Fruit fly (Drosophila melanogaster) whole organism, prepupa: ENCODE measurements around the gene Col4a1.

Experiments
- Blimp-1 ChIP-seq: fragments of 200-800 bp; sonication (Bioruptor generic); optimal IDR thresholded peaks from 3 replicates; lab custom pipeline; 2017; ENCODE audit warnings: missing biosample characterization, missing genetic modification characterization, mild to moderate bottlenecking, moderate library complexity, missing genetic modification reagents
- CG10631 ChIP-seq: fragments of 200-800 bp; sonication (Bioruptor generic); optimal IDR thresholded peaks from 2 replicates; lab custom pipeline; 2016; ENCODE audit warnings: missing biosample characterization, missing genetic modification characterization
- CG10669 ChIP-seq: fragments of 200-800 bp; sonication (Bioruptor generic); optimal IDR thresholded peaks from 3 replicates; lab custom pipeline; 2018; ENCODE audit warnings: missing biosample characterization, mild to moderate bottlenecking, missing genetic modification characterization, moderate library complexity
- CG11294 ChIP-seq: fragments of 200-800 bp; sonication (Bioruptor generic); IDR thresholded peaks from 2 replicates; pipeline ENCODE4 v1.3.6; 2022; ENCODE audit warnings: missing biosample characterization, missing genetic modification characterization
- CG15336 ChIP-seq: fragments of 200-800 bp; sonication (Bioruptor generic); IDR thresholded peaks from 2 replicates; pipeline ENCODE4 v1.3.6; 2022; ENCODE audit warnings: missing biosample characterization, missing genetic modification characterization
- CG1621 ChIP-seq: fragments of 200-800 bp; sonication (Bioruptor generic); optimal IDR thresholded peaks from 3 replicates; lab custom pipeline; 2018; ENCODE audit warnings: missing biosample characterization, mild to moderate bottlenecking, missing genetic modification characterization
- CG16779 ChIP-seq: fragments of 200-800 bp; sonication (Bioruptor generic); optimal IDR thresholded peaks from 3 replicates; lab custom pipeline; 2017; ENCODE audit warnings: missing biosample characterization, mild to moderate bottlenecking, missing genetic modification characterization
- CG3032 ChIP-seq: fragments of 200-800 bp; optimal IDR thresholded peaks from 2 replicates; lab custom pipeline; 2019; ENCODE audit warnings: missing biosample characterization, mild to moderate bottlenecking, missing genetic modification characterization, moderate library complexity
- CG31627 ChIP-seq: fragments of 200-800 bp; sonication (Bioruptor generic); optimal IDR thresholded peaks from 3 replicates; lab custom pipeline; 2016; ENCODE audit warnings: missing biosample characterization, missing genetic modification characterization
- CG32006 ChIP-seq: fragments of 200-800 bp; sonication (Bioruptor generic); optimal IDR thresholded peaks from 3 replicates; lab custom pipeline; 2017; ENCODE audit warnings: missing biosample characterization, mild to moderate bottlenecking, missing genetic modification characterization
- CG34406 ChIP-seq: fragments of 200-800 bp; sonication (Bioruptor generic); optimal IDR thresholded peaks from 3 replicates; lab custom pipeline; 2016; ENCODE audit warnings: missing biosample characterization, missing genetic modification characterization
- CG3919 ChIP-seq: fragments of 200-800 bp; sonication (Bioruptor generic); optimal IDR thresholded peaks from 3 replicates; lab custom pipeline; 2016; ENCODE audit warnings: missing biosample characterization, missing genetic modification characterization
- CG4318 ChIP-seq: fragments of 200-800 bp; sonication (Bioruptor generic); optimal IDR thresholded peaks from 3 replicates; lab custom pipeline; 2017; ENCODE audit warnings: missing biosample characterization, mild to moderate bottlenecking, missing genetic modification characterization
- CG6163 ChIP-seq: fragments of 200-800 bp; sonication (Bioruptor generic); IDR thresholded peaks from 3 replicates; pipeline ENCODE4 v1.3.6; 2022; ENCODE audit warnings: missing biosample characterization, missing genetic modification characterization
- CG6276 ChIP-seq: fragments of 200-800 bp; sonication (Bioruptor generic); optimal IDR thresholded peaks from 2 replicates; lab custom pipeline; 2017; ENCODE audit warnings: missing biosample characterization, mild to moderate bottlenecking, missing genetic modification characterization
- CG6792 ChIP-seq: fragments of 200-800 bp; sonication (Bioruptor generic); optimal IDR thresholded peaks from 3 replicates; lab custom pipeline; 2016; ENCODE audit warnings: missing biosample characterization, missing genetic modification characterization
- CG6808 ChIP-seq: fragments of 200-800 bp; sonication (Bioruptor generic); optimal IDR thresholded peaks from 3 replicates; lab custom pipeline; 2017; ENCODE audit warnings: missing biosample characterization, missing genetic modification characterization, mild to moderate bottlenecking, moderate library complexity, missing genetic modification reagents
- CG7368 ChIP-seq: fragments of 200-800 bp; sonication (Bioruptor generic); optimal IDR thresholded peaks from 3 replicates; lab custom pipeline; 2016; ENCODE audit warnings: missing biosample characterization, missing genetic modification characterization
- CG8119 ChIP-seq: fragments of 200-800 bp; sonication (Bioruptor generic); IDR thresholded peaks from 3 replicates; pipeline ENCODE4 v1.3.6; 2022; ENCODE audit warnings: missing biosample characterization, missing genetic modification characterization
- CG8319 ChIP-seq: fragments of 200-800 bp; sonication (Bioruptor generic); optimal IDR thresholded peaks from 3 replicates; lab custom pipeline; 2016; ENCODE audit warnings: missing biosample characterization, missing genetic modification characterization
- CG8632 ChIP-seq: fragments of 200-800 bp; sonication (Bioruptor generic); optimal IDR thresholded peaks from 3 replicates; lab custom pipeline; 2016; ENCODE audit warnings: missing biosample characterization, missing genetic modification characterization
- CG9139 ChIP-seq: fragments of 200-800 bp; sonication (Bioruptor generic); optimal IDR thresholded peaks from 3 replicates; lab custom pipeline; 2017; ENCODE audit warnings: missing biosample characterization, mild to moderate bottlenecking, missing genetic modification characterization
- Eip75B ChIP-seq: fragments of 200-800 bp; sonication (Bioruptor generic); optimal IDR thresholded peaks from 3 replicates; lab custom pipeline; 2016; ENCODE audit warnings: missing biosample characterization, missing genetic modification characterization
- Eip78C ChIP-seq: fragments of 200-800 bp; sonication (Bioruptor generic); peaks from one replicate; lab custom pipeline; 2016; ENCODE audit warnings: missing biosample characterization, missing genetic modification characterization
- Ets96B ChIP-seq: fragments of 200-800 bp; optimal IDR thresholded peaks from 2 replicates; lab custom pipeline; 2019; ENCODE audit warnings: missing biosample characterization, mild to moderate bottlenecking, missing genetic modification characterization, moderate library complexity
- Gug ChIP-seq: fragments of 200-800 bp; sonication (Bioruptor generic); IDR thresholded peaks from 2 replicates; pipeline ENCODE4 v1.3.6; 2022; ENCODE audit warnings: missing biosample characterization, missing genetic modification characterization
- Hr38 ChIP-seq: sonication (Bioruptor generic); optimal IDR thresholded peaks from 2 replicates; lab custom pipeline; 2016; ENCODE audit warnings: missing biosample characterization, missing genetic modification characterization
- Hr39 ChIP-seq: fragments of 200-800 bp; sonication (Bioruptor generic); optimal IDR thresholded peaks from 2 replicates; lab custom pipeline; 2016; ENCODE audit warnings: missing biosample characterization, missing genetic modification characterization
- Hr4 ChIP-seq: fragments of 200-800 bp; sonication (Bioruptor generic); optimal IDR thresholded peaks from 3 replicates; lab custom pipeline; 2016; ENCODE audit warnings: missing biosample characterization, missing genetic modification characterization
- Lpt ChIP-seq: fragments of 200-800 bp; sonication (Bioruptor generic); optimal IDR thresholded peaks from 3 replicates; lab custom pipeline; 2016; ENCODE audit warnings: missing biosample characterization, missing genetic modification characterization
- Met ChIP-seq: fragments of 200-800 bp; sonication (Bioruptor generic); optimal IDR thresholded peaks from 3 replicates; lab custom pipeline; 2016; ENCODE audit warnings: missing biosample characterization, missing genetic modification characterization
- OdsH ChIP-seq: fragments of 200-800 bp; sonication (Bioruptor generic); optimal IDR thresholded peaks from 3 replicates; lab custom pipeline; 2016; ENCODE audit warnings: missing biosample characterization, missing genetic modification characterization
- Smox ChIP-seq: fragments of 200-800 bp; sonication (Bioruptor generic); optimal IDR thresholded peaks from 3 replicates; lab custom pipeline; 2016; ENCODE audit warnings: missing biosample characterization, missing genetic modification characterization
- Sox14 ChIP-seq: fragments of 200-800 bp; sonication (Bioruptor generic); optimal IDR thresholded peaks from 3 replicates; lab custom pipeline; 2016; ENCODE audit warnings: missing biosample characterization, missing genetic modification characterization
- Sox15 ChIP-seq: fragments of 200-800 bp; sonication (Bioruptor generic); optimal IDR thresholded peaks from 3 replicates; lab custom pipeline; 2016; ENCODE audit warnings: missing biosample characterization, missing genetic modification characterization
- achi ChIP-seq: fragments of 200-800 bp; sonication (Bioruptor generic); optimal IDR thresholded peaks from 3 replicates; lab custom pipeline; 2016; ENCODE audit warnings: missing biosample characterization, missing genetic modification characterization
- acj6 ChIP-seq: fragments of 200-800 bp; sonication (Bioruptor generic); optimal IDR thresholded peaks from 3 replicates; lab custom pipeline; 2016; ENCODE audit warnings: missing biosample characterization, missing genetic modification characterization
- cyc ChIP-seq: fragments of 200-800 bp; sonication (Bioruptor generic); optimal IDR thresholded peaks from 3 replicates; lab custom pipeline; 2016; ENCODE audit warnings: missing biosample characterization, missing genetic modification characterization
- dac ChIP-seq: fragments of 200-800 bp; sonication (Bioruptor generic); optimal IDR thresholded peaks from 2 replicates; lab custom pipeline; 2017; ENCODE audit warnings: missing biosample characterization, mild to moderate bottlenecking, missing genetic modification characterization
- dsx ChIP-seq: fragments of 200-800 bp; optimal IDR thresholded peaks from 3 replicates; lab custom pipeline; 2019; ENCODE audit warnings: missing biosample characterization, mild to moderate bottlenecking, missing genetic modification characterization, moderate library complexity; ENCODE audit not compliant: poor library complexity, severe bottlenecking
- eg ChIP-seq: fragments of 200-800 bp; sonication (Bioruptor generic); IDR thresholded peaks from 3 replicates; pipeline ENCODE4 v1.3.6; 2022; ENCODE audit warnings: missing biosample characterization, missing genetic modification characterization
- esn ChIP-seq: fragments of 200-800 bp; sonication (Bioruptor generic); optimal IDR thresholded peaks from 2 replicates; lab custom pipeline; 2016; ENCODE audit warnings: missing biosample characterization, mild to moderate bottlenecking, missing genetic modification characterization, moderate library complexity
- fd59A ChIP-seq: fragments of 200-800 bp; sonication (Bioruptor generic); optimal IDR thresholded peaks from 2 replicates; lab custom pipeline; 2017; ENCODE audit warnings: missing biosample characterization, mild to moderate bottlenecking, missing genetic modification characterization, missing genetic modification reagents
- fd85E ChIP-seq: fragments of 200-800 bp; sonication (Bioruptor generic); optimal IDR thresholded peaks from 3 replicates; lab custom pipeline; 2016; ENCODE audit warnings: missing biosample characterization, missing genetic modification characterization
- fkh ChIP-seq: fragments of 200-800 bp; sonication (Bioruptor generic); optimal IDR thresholded peaks from 3 replicates; lab custom pipeline; 2017; ENCODE audit warnings: missing biosample characterization, mild to moderate bottlenecking, missing genetic modification characterization, moderate library complexity
- net ChIP-seq: fragments of 200-800 bp; sonication (Bioruptor generic); optimal IDR thresholded peaks from 3 replicates; lab custom pipeline; 2016; ENCODE audit warnings: missing biosample characterization, missing genetic modification characterization
- pdm3 ChIP-seq: fragments of 200-800 bp; sonication (Bioruptor generic); optimal IDR thresholded peaks from 3 replicates; lab custom pipeline; 2016; ENCODE audit warnings: missing biosample characterization, missing genetic modification characterization
- salr ChIP-seq, 2 experiments: fragments of 200-800 bp; sonication (Bioruptor generic); optimal IDR thresholded peaks; 3 replicates each; lab custom pipeline; 2016 to 2018; ENCODE audit warnings: missing biosample characterization in 2 of 2, missing genetic modification characterization in 2 of 2, mild to moderate bottlenecking in 1 of 2
- spab ChIP-seq: fragments of 200-800 bp; sonication (Bioruptor generic); optimal IDR thresholded peaks from 2 replicates; lab custom pipeline; 2017; ENCODE audit warnings: missing biosample characterization, mild to moderate bottlenecking, missing genetic modification characterization, missing genetic modification reagents
- ss ChIP-seq, 2 experiments: fragments of 200-800 bp; sonication (Bioruptor generic); optimal IDR thresholded peaks; 2 replicates in 1 of 2; 3 replicates in 1 of 2; lab custom pipeline; 2017 to 2018; ENCODE audit warnings: mild to moderate bottlenecking in 2 of 2, missing biosample characterization in 2 of 2, missing genetic modification characterization in 2 of 2, moderate library complexity in 1 of 2
- svp ChIP-seq: fragments of 200-800 bp; sonication (Bioruptor generic); peaks from one replicate; lab custom pipeline; 2016; ENCODE audit warnings: missing biosample characterization, missing genetic modification characterization
- topi ChIP-seq: fragments of 200-800 bp; sonication (Bioruptor generic); optimal IDR thresholded peaks from 3 replicates; lab custom pipeline; 2016; ENCODE audit warnings: missing biosample characterization, missing genetic modification characterization
- vri ChIP-seq: fragments of 200-800 bp; sonication (Bioruptor generic); optimal IDR thresholded peaks from 3 replicates; lab custom pipeline; 2016; ENCODE audit warnings: missing biosample characterization, mild to moderate bottlenecking, missing genetic modification characterization

Gene Col4a1

DNA sequence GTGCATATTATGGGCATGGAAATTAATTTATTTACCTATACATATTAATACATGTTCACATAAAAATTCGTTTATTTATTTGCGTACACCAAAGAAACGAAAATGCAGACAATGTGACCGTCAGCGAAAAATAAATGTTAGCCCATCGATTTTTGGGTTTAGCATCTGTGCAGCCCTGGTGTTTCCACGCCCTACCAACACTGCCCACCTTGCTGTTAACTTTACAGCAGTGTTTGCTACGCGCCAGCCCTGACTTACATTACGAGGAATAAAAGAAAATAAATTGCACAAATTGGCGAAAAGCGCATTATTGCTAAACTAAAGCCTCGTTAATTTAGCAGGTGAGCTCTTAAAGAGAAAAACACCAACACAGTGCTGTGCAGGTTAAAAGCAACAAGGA is 13.6 kb downstream of the Col4a1 start, which contains the start of the genes CG33995, CG44000 and CG44001:
CG33995 (plus strand) TSS at position 228 of the 400 bp plus-strand sequence.
CG44000 (plus strand) TSS at position 228 of the 400 bp plus-strand sequence.
CG44001 (plus strand) TSS at position 228 of the 400 bp plus-strand sequence.
- TF ChIP-seq Ets96B (no peak), CG11294 (GFP tag; lab: Robert Waterston, UW) (no peak), Met (GFP tag; lab: Kevin White, UChicago) (peak; percentile 28), acj6 (GFP tag; lab: Kevin White, UChicago) (peak; percentile 14), fd85E (no peak), CG6792 (GFP tag; lab: Kevin White, UChicago) (peak; percentile 2), CG3032 (tag; lab: Kevin White, UChicago) (peak; percentile 47), CG6163 (GFP tag; lab: Robert Waterston, UW) (no peak), Sox14 (GFP tag; lab: Kevin White, UChicago) (peak; percentile 70), Eip78C (GFP tag; lab: Kevin White, UChicago) (peak; percentile 81), Blimp-1 (no peak), dsx (peak; percentile 8), CG6276 (GFP tag; lab: Kevin White, UChicago) (no peak), spab (GFP tag; lab: Kevin White, UChicago) (no peak), CG15336 (GFP tag; lab: Robert Waterston, UW) (no peak), dac (GFP tag; lab: Kevin White, UChicago) (no peak), fkh (GFP tag; lab: Kevin White, UChicago) (peak; percentile 73), CG6808 (GFP tag; lab: Kevin White, UChicago) (no peak), CG1621 (tag; lab: Kevin White, UChicago) (no peak), CG9139 (GFP tag; lab: Kevin White, UChicago) (no peak), OdsH (GFP tag; lab: Kevin White, UChicago) (peak; percentile 33), CG7368 (peak; percentile 4), CG8119 (no peak), CG16779 (tag; lab: Kevin White, UChicago) (no peak), CG8632 (GFP tag; lab: Kevin White, UChicago) (no peak), cyc (GFP tag; lab: Kevin White, UChicago) (peak; percentile 53), CG8319 (GFP tag; lab: Kevin White, UChicago) (no peak), fd59A (no peak), svp (GFP tag; lab: Kevin White, UChicago) (peak; percentile 76), pdm3 (GFP tag; lab: Kevin White, UChicago) (peak; percentile 37), esn (peak; percentile 52), Hr4 (GFP tag; lab: Kevin White, UChicago) (peak; percentile 20), vri (GFP tag; lab: Kevin White, UChicago) (peak; percentile 66), achi (GFP tag; lab: Kevin White, UChicago) (peak; percentile 5), net (GFP tag; lab: Kevin White, UChicago) (no peak), CG31627 (GFP tag; lab: Kevin White, UChicago) (peak; percentile 61), ss (GFP tag; optimal IDR thresholded peaks at IDR 0.05; lab: Kevin White, UChicago) (no peak), eg (GFP tag; lab: Robert Waterston, UW) (peak; percentile 43; the same call in 2 of the 3 replicates), Hr38 (GFP tag; lab: Kevin White, UChicago) (no peak), topi (GFP tag; lab: Kevin White, UChicago) (peak; percentile 42), Sox15 (GFP tag; lab: Kevin White, UChicago) (no peak), Hr39 (peak; percentile 39), Smox (peak; percentile 26), CG10669 (GFP tag; lab: Kevin White, UChicago) (no peak), salr (GFP tag; optimal IDR thresholded peaks at IDR 0.05; lab: Kevin White, UChicago) (no peak), CG3919 (peak; percentile 54), Lpt (no peak), Eip75B (peak; percentile 42), Gug (no peak), CG34406 (GFP tag; lab: Kevin White, UChicago) (no peak), CG10631 (GFP tag; lab: Kevin White, UChicago) (no peak), CG32006 (GFP tag; lab: Kevin White, UChicago) (no peak), CG4318 (GFP tag; lab: Kevin White, UChicago) (no peak)
